Worm (Caenorhabditis elegans) whole organism, midembryonic: ENCODE measurements around the gene sra-3.

Source experiments
- T22C8.4 ChIP-seq: fragments of 200-800 bp; sonication (Bioruptor generic); IDR thresholded peaks from 2 replicates; pipeline ENCODE4 v1.3.6; 2022; ENCODE audit warnings: missing genetic modification characterization, missing compliant biosample characterization
- flt-1 ChIP-seq: fragments of 200-800 bp; sonication (Bioruptor generic); IDR thresholded peaks from 2 replicates; pipeline ENCODE4 v1.3.6; 2022; ENCODE audit warnings: missing genetic modification characterization, missing compliant biosample characterization
- tab-1 ChIP-seq: fragments of 200-800 bp; sonication (Bioruptor generic); IDR thresholded peaks from 2 replicates; pipeline ENCODE4 v1.3.6; 2022; ENCODE audit warnings: missing genetic modification characterization, missing compliant biosample characterization
- ztf-23 ChIP-seq: fragments of 200-800 bp; sonication (Bioruptor generic); IDR thresholded peaks from 2 replicates; pipeline ENCODE4 v1.3.6; 2022; ENCODE audit warnings: missing genetic modification reagents, missing genetic modification characterization, missing compliant biosample characterization

DNA sequence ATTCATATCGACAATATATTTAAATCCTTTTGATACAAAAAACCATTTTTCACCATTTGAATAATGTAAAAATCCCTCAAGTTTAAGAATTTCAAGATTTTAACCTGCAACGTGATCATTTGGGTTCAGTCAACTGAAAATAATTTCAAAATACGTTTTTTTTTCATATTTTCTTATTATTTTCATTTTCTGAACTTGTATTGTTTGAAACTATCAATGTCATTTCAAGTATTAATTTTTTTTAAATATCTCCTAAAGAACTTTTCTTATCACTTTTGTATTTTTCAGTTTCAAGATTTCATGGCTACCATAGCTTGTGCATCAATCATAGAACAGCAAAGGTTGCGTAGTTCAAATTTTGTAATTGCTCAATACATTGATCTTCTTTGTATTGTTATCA, 8.6 kb downstream of the sra-3 start, which contains the start of gene sra-9:
- TF ChIP-seq tab-1 (no peak), T22C8.4 (GFP tag; lab: Robert Waterston, UW) (no peak), flt-1 (GFP tag; lab: Robert Waterston, UW) (no peak), ztf-23 (GFP tag; lab: Robert Waterston, UW) (no peak)
